Worm (Caenorhabditis elegans): ENCODE results near the gene T22D1.17.

- no peak for TF ChIP-seq flt-1 (GFP tag; IDR thresholded peaks at IDR 0.05)
- no peak for TF ChIP-seq hmg-4 (GFP tag; optimal IDR thresholded peaks at IDR 0.05)
- TF ChIP-seq ets-7 (tag; optimal IDR thresholded peaks at IDR 0.05): no peak
- no peak for TF ChIP-seq ama-1 (optimal IDR thresholded peaks at IDR 0.05)
- no peak for TF ChIP-seq hmbx-1 (tag; optimal IDR thresholded peaks at IDR 0.05)
- no peak for TF ChIP-seq aly-1 (tag; optimal IDR thresholded peaks at IDR 0.05)
- TF ChIP-seq hnd-1 (tag; optimal IDR thresholded peaks at IDR 0.05): no peak
- TF ChIP-seq sea-1 (GFP tag; conservative IDR thresholded peaks at IDR 0.05): no peak
- no peak for TF ChIP-seq B0310.2 (tag; optimal IDR thresholded peaks at IDR 0.05)
- no peak for TF ChIP-seq ceh-13 (GFP tag; optimal IDR thresholded peaks at IDR 0.05)
- TF ChIP-seq F13C5.2 (tag; optimal IDR thresholded peaks at IDR 0.05): no peak
- TF ChIP-seq tbx-11 (GFP tag; IDR thresholded peaks at IDR 0.05): no peak
- no peak for TF ChIP-seq pes-1 (GFP tag; IDR thresholded peaks at IDR 0.05)
Observed at ce11 chrIV:6937548-6937947, 31.8 kb downstream of the T22D1.17 start, which contains the start of gene npr-12.

Measured in whole organism, early embryonic.